Worm (Caenorhabditis elegans) whole organism, L4 larva: ENCODE data around the gene emb-27.

Experiments
- F10B5.3 ChIP-seq: sonication (generic microtip); optimal IDR thresholded peaks from 2 replicates; lab custom pipeline; 2016; ENCODE audit warnings: mild to moderate bottlenecking, missing genetic modification characterization, missing compliant biosample characterization
- F49E8.2 ChIP-seq: sonication (generic microtip); optimal IDR thresholded peaks from 2 replicates; lab custom pipeline; 2016; ENCODE audit warnings: missing compliant biosample characterization, mild to moderate bottlenecking, missing genetic modification characterization, borderline replicate concordance
- R02D3.7 ChIP-seq: fragments of 150-350 bp; sonication (generic microtip); optimal IDR thresholded peaks from 3 replicates; lab custom pipeline; 2014; ENCODE audit warnings: missing biosample characterization, missing genetic modification characterization
- T26A8.4 ChIP-seq: fragments of 200-800 bp; sonication (Bioruptor generic); IDR thresholded peaks from 2 replicates; pipeline ENCODE4 v1.3.6; 2022; ENCODE audit warnings: missing genetic modification characterization, missing compliant biosample characterization
- Y105C5A.15 ChIP-seq: fragments of 200-800 bp; sonication (Bioruptor generic); IDR thresholded peaks from 2 replicates; pipeline ENCODE4 v1.3.6; 2022; ENCODE audit warnings: missing genetic modification characterization, missing compliant biosample characterization
- aha-1 ChIP-seq: fragments of 150-350 bp; peaks from one replicate; lab custom pipeline; 2014; ENCODE audit warnings: missing biosample characterization, missing genetic modification characterization
- aly-2 ChIP-seq: sonication (generic microtip); optimal IDR thresholded peaks from 2 replicates; lab custom pipeline; 2018; ENCODE audit warnings: missing biosample characterization, missing genetic modification characterization
- ceh-28 ChIP-seq: fragments of 150-350 bp; optimal IDR thresholded peaks from 2 replicates; lab custom pipeline; 2014; ENCODE audit warnings: missing biosample characterization, missing genetic modification reagents, missing genetic modification characterization
- ceh-32 ChIP-seq: sonication (generic microtip); optimal IDR thresholded peaks from 2 replicates; lab custom pipeline; 2016; ENCODE audit warnings: mild to moderate bottlenecking, missing genetic modification characterization, missing compliant biosample characterization; ENCODE audit not compliant: poor library complexity
- daf-16 ChIP-seq, 3 experiments: sonication (generic microtip); optimal IDR thresholded peaks; 2 replicates each; lab custom pipeline; 2016 to 2017; ENCODE audit warnings: missing genetic modification characterization in 3 of 3, missing genetic modification reagents in 3 of 3, mild to moderate bottlenecking in 2 of 3, missing compliant biosample characterization in 2 of 3, missing biosample characterization in 1 of 3, moderate library complexity in 1 of 3
- daf-8 ChIP-seq: fragments of 200-800 bp; sonication (Bioruptor generic); IDR thresholded peaks from 2 replicates; pipeline ENCODE4 v1.3.6; 2022; ENCODE audit warnings: missing genetic modification characterization, missing compliant biosample characterization
- dmd-8 ChIP-seq: fragments of 200-800 bp; sonication (Bioruptor generic); IDR thresholded peaks from 2 replicates; pipeline ENCODE4 v1.3.6; 2022; ENCODE audit warnings: missing genetic modification characterization, missing compliant biosample characterization
- dpl-1 ChIP-seq: fragments of 150-350 bp; optimal IDR thresholded peaks from 2 replicates; lab custom pipeline; 2014; ENCODE audit warnings: missing biosample characterization, missing genetic modification reagents, missing genetic modification characterization
- duxl-1 ChIP-seq: sonication (generic microtip); optimal IDR thresholded peaks from 2 replicates; lab custom pipeline; 2016; ENCODE audit warnings: mild to moderate bottlenecking, missing genetic modification characterization, moderate library complexity, missing compliant biosample characterization; ENCODE audit not compliant: poor library complexity
- dve-1 ChIP-seq: sonication (generic microtip); optimal IDR thresholded peaks from 2 replicates; lab custom pipeline; 2017; ENCODE audit warnings: antibody characterized with exemption, mild to moderate bottlenecking, missing genetic modification characterization, missing compliant biosample characterization; ENCODE audit not compliant: insufficient read depth
- hlh-30 ChIP-seq: sonication (generic microtip); optimal IDR thresholded peaks from 2 replicates; lab custom pipeline; 2017; ENCODE audit warnings: antibody characterized with exemption, mild to moderate bottlenecking, missing genetic modification characterization, missing compliant biosample characterization; ENCODE audit not compliant: insufficient read depth
- jun-1 ChIP-seq: fragments of 150-350 bp; optimal IDR thresholded peaks from 2 replicates; lab custom pipeline; 2014; ENCODE audit warnings: missing biosample characterization, missing genetic modification reagents, missing genetic modification characterization
- lim-7 ChIP-seq: fragments of 200-800 bp; sonication (Bioruptor generic); IDR thresholded peaks from 2 replicates; pipeline ENCODE4 v1.3.6; 2022; ENCODE audit warnings: missing genetic modification characterization, missing compliant biosample characterization
- lin-13 ChIP-seq: fragments of 150-350 bp; optimal IDR thresholded peaks from 2 replicates; lab custom pipeline; 2014; ENCODE audit warnings: missing biosample characterization, missing genetic modification reagents, missing genetic modification characterization
- lin-39 ChIP-seq: fragments of 150-350 bp; optimal IDR thresholded peaks from 2 replicates; lab custom pipeline; 2014; ENCODE audit warnings: missing biosample characterization, missing genetic modification reagents, missing genetic modification characterization
- madf-9 ChIP-seq: fragments of 200-800 bp; sonication (Bioruptor generic); conservative IDR thresholded peaks from 2 replicates; pipeline ENCODE4 v1.3.6; 2022; ENCODE audit warnings: missing genetic modification reagents, missing genetic modification characterization, missing compliant biosample characterization
- mdt-29 ChIP-seq: fragments of 200-800 bp; sonication (Bioruptor generic); IDR thresholded peaks from 2 replicates; pipeline ENCODE4 v1.3.6; 2022; ENCODE audit warnings: missing genetic modification reagents, missing genetic modification characterization, missing compliant biosample characterization
- mep-1 ChIP-seq: fragments of 150-350 bp; sonication (generic microtip); optimal IDR thresholded peaks from 3 replicates; lab custom pipeline; 2014; ENCODE audit warnings: missing biosample characterization, missing genetic modification characterization
- nhr-11 ChIP-seq: fragments of 150-350 bp; optimal IDR thresholded peaks from 2 replicates; lab custom pipeline; 2014; ENCODE audit warnings: missing biosample characterization, missing genetic modification characterization
- nhr-111 ChIP-seq: fragments of 200-800 bp; sonication (Bioruptor generic); optimal IDR thresholded peaks from 2 replicates; lab custom pipeline; 2018; ENCODE audit warnings: mild to moderate bottlenecking, missing genetic modification characterization, missing compliant biosample characterization
- nhr-28 ChIP-seq: fragments of 150-350 bp; optimal IDR thresholded peaks from 2 replicates; lab custom pipeline; 2014; ENCODE audit warnings: missing biosample characterization, missing genetic modification characterization
- nhr-6 ChIP-seq: fragments of 150-350 bp; optimal IDR thresholded peaks from 2 replicates; lab custom pipeline; 2014; ENCODE audit warnings: missing biosample characterization, missing genetic modification characterization
- nhr-76 ChIP-seq: fragments of 150-350 bp; optimal IDR thresholded peaks from 2 replicates; lab custom pipeline; 2014; ENCODE audit warnings: missing biosample characterization, missing genetic modification characterization
- pha-4 ChIP-seq, 2 experiments: fragments of 150-350 bp in 1 of 2; fragments of 200-800 bp in 1 of 2; sonication (Bioruptor generic) in 1 of 2; IDR thresholded peaks in 1 of 2; optimal IDR thresholded peaks in 1 of 2; 2 replicates each; pipeline versions ENCODE4 v1.3.6 to Lab custom; 2014 to 2022; ENCODE audit warnings: missing genetic modification characterization in 2 of 2, missing genetic modification reagents in 2 of 2, missing biosample characterization in 1 of 2, missing compliant biosample characterization in 1 of 2
- saeg-2 ChIP-seq: fragments of 200-800 bp; sonication (Bioruptor generic); IDR thresholded peaks from 2 replicates; pipeline ENCODE4 v1.3.6; 2022; ENCODE audit warnings: missing genetic modification reagents, missing genetic modification characterization, missing compliant biosample characterization
- set-16 ChIP-seq: fragments of 200-800 bp; sonication (Bioruptor generic); IDR thresholded peaks from 2 replicates; pipeline ENCODE4 v1.3.6; 2022; ENCODE audit warnings: missing genetic modification reagents, missing genetic modification characterization, missing compliant biosample characterization
- snpc-1.2 ChIP-seq: fragments of 200-800 bp; sonication (Bioruptor generic); IDR thresholded peaks from 2 replicates; pipeline ENCODE4 v1.3.6; 2022; ENCODE audit warnings: missing genetic modification reagents, missing genetic modification characterization, missing compliant biosample characterization
- snpc-4 ChIP-seq: fragments of 150-350 bp; optimal IDR thresholded peaks from 2 replicates; lab custom pipeline; 2014; ENCODE audit warnings: missing biosample characterization, missing genetic modification characterization
- unc-130 ChIP-seq: sonication (generic microtip); optimal IDR thresholded peaks from 2 replicates; lab custom pipeline; 2016; ENCODE audit warnings: missing genetic modification reagents, missing genetic modification characterization, missing compliant biosample characterization
- unc-62 ChIP-seq, 3 experiments: fragments of 150-350 bp in 1 of 3; sonication (generic microtip); optimal IDR thresholded peaks in 2 of 3; peaks in 1 of 3; 1 replicate in 1 of 3; 2 replicates in 2 of 3; lab custom pipeline; 2014 to 2017; ENCODE audit warnings: missing biosample characterization in 3 of 3, missing genetic modification characterization in 3 of 3, missing genetic modification reagents in 3 of 3, missing genotype in 1 of 3
- zag-1 ChIP-seq: fragments of 150-350 bp; optimal IDR thresholded peaks from 2 replicates; lab custom pipeline; 2014; ENCODE audit warnings: missing biosample characterization, missing genetic modification characterization
- zip-2 ChIP-seq: fragments of 150-350 bp; optimal IDR thresholded peaks from 2 replicates; lab custom pipeline; 2014; ENCODE audit warnings: missing biosample characterization, missing genetic modification characterization
- ztf-11 ChIP-seq: fragments of 150-350 bp; optimal IDR thresholded peaks from 2 replicates; lab custom pipeline; 2014; ENCODE audit warnings: missing biosample characterization, missing genetic modification characterization
- ztf-7 ChIP-seq: fragments of 150-350 bp; optimal IDR thresholded peaks from 2 replicates; lab custom pipeline; 2014; ENCODE audit warnings: missing biosample characterization, missing genetic modification characterization

The emb-27 gene

ce11 chrII:8177095-8177494 is 15.1 kb upstream of the emb-27 start, which contains the start of gene acr-14 (continued):
- TF ChIP-seq ceh-28 = no peak
- TF ChIP-seq ztf-11 (tag; lab: Kevin White, UChicago) = no peak
- TF ChIP-seq F49E8.2 (tag; lab: Kevin White, UChicago) = no peak
- TF ChIP-seq unc-62 (GFP tag; optimal IDR thresholded peaks at IDR 0.05 in 1 of 2; lab: Kevin White, UChicago) = no peak
- no peak for TF ChIP-seq unc-62 (tag; optimal IDR thresholded peaks at IDR 0.05; lab: Kevin White, UChicago)

- TF ChIP-seq nhr-76 (no peak), unc-62 (GFP tag; optimal IDR thresholded peaks at IDR 0.05 in 1 of 2; lab: Kevin White, UChicago) (peak in 1 of 2 experiments; percentile 91), unc-62 (tag; optimal IDR thresholded peaks at IDR 0.05; lab: Kevin White, UChicago) (no peak)
- TF ChIP-seq, all 104 proteins: peak for 1
Measured at ce11 chrII:8174148-8174547, 12.2 kb upstream of the emb-27 start.

DNA sequence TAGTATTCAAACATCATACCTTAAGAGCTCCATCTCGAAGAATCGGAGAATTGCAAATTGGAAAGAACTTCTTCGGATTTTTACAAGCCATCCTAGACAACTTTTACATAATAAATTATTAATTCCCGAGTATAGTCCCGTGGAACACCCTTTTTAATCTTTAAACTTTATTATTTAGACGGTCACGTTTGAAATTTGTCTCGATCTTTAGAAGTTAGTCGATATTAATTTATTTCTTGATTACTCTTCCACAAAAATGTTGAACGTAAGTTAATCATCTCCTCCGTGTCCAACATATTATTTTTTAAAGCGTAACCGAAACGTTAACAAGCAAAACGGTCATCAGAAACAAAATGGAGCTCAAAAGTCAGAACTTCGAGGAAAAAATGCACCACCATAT is 11.5 kb upstream of the emb-27 start, which contains the start of the genes decr-1.3 and T05C12.1:
Gene decr-1.3 (minus strand): TSS at position 101 of the 400 bp plus-strand sequence.
Gene T05C12.1 (plus strand): TSS at position 232 of the 400 bp plus-strand sequence.
- TF ChIP-seq nhr-111 (GFP tag; lab: Kevin White, UChicago) (no peak), dmd-8 (no peak), snpc-4 (tag; lab: Kevin White, UChicago) (no peak), set-16 (GFP tag; lab: Robert Waterston, UW) (no peak), unc-130 (GFP tag; lab: Kevin White, UChicago) (no peak), lim-7 (GFP tag; lab: Robert Waterston, UW) (no peak), duxl-1 (no peak), daf-8 (no peak), daf-16 (GFP tag; optimal IDR thresholded peaks at IDR 0.05; lab: Kevin White, UChicago) (no peak), daf-16 (tag; optimal IDR thresholded peaks at IDR 0.05; lab: Kevin White, UChicago) (no peak), F10B5.3 (tag; lab: Kevin White, UChicago) (no peak), dve-1 (tag; lab: Kevin White, UChicago) (no peak), madf-9 (no peak), nhr-28 (tag; lab: Kevin White, UChicago) (no peak), dpl-1 (GFP tag; lab: Kevin White, UChicago) (no peak), zip-2 (tag; lab: Kevin White, UChicago) (no peak), ztf-7 (no peak), nhr-6 (tag; lab: Kevin White, UChicago) (no peak), R02D3.7 (no peak), mdt-29 (GFP tag; lab: Robert Waterston, UW) (no peak)

ce11 chrII:8170374-8170773 is 8.4 kb upstream of the emb-27 start, which contains the start of gene T05C12.11:
TSS of gene T05C12.11 (minus strand) at chrII:8170474.
- TF ChIP-seq pha-4 (GFP tag; IDR thresholded peaks at IDR 0.05; lab: Robert Waterston, UW) (no peak), pha-4 (tag; optimal IDR thresholded peaks at IDR 0.05; lab: Kevin White, UChicago) (no peak), lin-39 (no peak), dpl-1 (GFP tag; lab: Kevin White, UChicago) (no peak), hlh-30 (tag; lab: Kevin White, UChicago) (no peak), jun-1 (tag; lab: Kevin White, UChicago) (no peak), F49E8.2 (tag; lab: Kevin White, UChicago) (no peak), mep-1 (tag; lab: Kevin White, UChicago) (no peak), lin-13 (GFP tag; lab: Kevin White, UChicago) (no peak), nhr-76 (no peak), aly-2 (tag; lab: Kevin White, UChicago) (no peak)

DNA sequence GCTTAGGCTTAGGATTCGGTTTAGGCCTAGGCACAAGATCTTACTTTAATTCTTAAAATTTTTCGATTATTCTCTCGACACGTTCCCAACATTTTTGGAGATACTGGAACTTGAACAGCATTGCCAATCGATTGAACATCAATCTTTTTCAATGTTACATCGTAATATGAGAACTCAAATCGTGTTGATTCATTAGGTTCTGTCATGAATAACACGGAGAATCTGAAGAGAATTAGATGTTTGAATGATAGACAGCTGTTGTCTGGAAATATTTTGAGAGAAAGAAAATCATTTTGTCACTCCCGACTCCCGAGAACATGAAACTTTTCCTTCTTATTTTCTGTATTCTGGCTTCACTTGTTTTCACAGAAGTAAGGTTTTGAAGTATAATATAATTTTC is 7.3 kb upstream of the emb-27 start, which contains the start of gene T05C12.15:
Gene T05C12.15 (plus strand): TSS at position 301 of the 400 bp plus-strand sequence.
- TF ChIP-seq F10B5.3 (tag; lab: Kevin White, UChicago) (no peak), T26A8.4 (GFP tag; lab: Robert Waterston, UW) (no peak), zag-1 (no peak), Y105C5A.15 (GFP tag; lab: Robert Waterston, UW) (no peak), saeg-2 (GFP tag; lab: Robert Waterston, UW) (no peak), nhr-6 (tag; lab: Kevin White, UChicago) (no peak), snpc-1.2 (GFP tag; lab: Robert Waterston, UW) (no peak), aha-1 (no peak), nhr-11 (tag; lab: Kevin White, UChicago) (no peak), ceh-32 (tag; lab: Kevin White, UChicago) (no peak)
- TF ChIP-seq, all 104 proteins: peak for 0
